Fruit fly (Drosophila melanogaster): ENCODE measurements around the gene Cpr72Ec.

- no peak for TF ChIP-seq CG8478 (optimal IDR thresholded peaks at IDR 0.05)
- no peak for TF ChIP-seq CTCF (optimal IDR thresholded peaks at IDR 0.05)
Observed at dm6 chr3L:16390793-16391192, 23.7 kb upstream of the Cpr72Ec start.
